Fruit fly (Drosophila melanogaster) whole organism, embryonic: ENCODE results near the gene CG32280.

ENCODE experiments used
- CG11560 ChIP-seq: fragments of 200-800 bp; sonication (Bioruptor generic); IDR thresholded peaks from 3 replicates; pipeline ENCODE4 v1.3.6; 2022; ENCODE audit warnings: missing biosample characterization, missing genetic modification characterization
- CG11696 ChIP-seq: fragments of 200-800 bp; sonication (Bioruptor generic); IDR thresholded peaks from 2 replicates; pipeline ENCODE4 v1.3.6; 2022; ENCODE audit warnings: missing biosample characterization, missing genetic modification characterization
- CG1832 ChIP-seq: fragments of 200-800 bp; sonication (Bioruptor generic); optimal IDR thresholded peaks from 2 replicates; lab custom pipeline; 2017; ENCODE audit warnings: missing biosample characterization, mild to moderate bottlenecking, missing genetic modification characterization, inconsistent platforms
- CG18619 ChIP-seq: fragments of 200-800 bp; sonication (Bioruptor generic); optimal IDR thresholded peaks from 3 replicates; lab custom pipeline; 2017; ENCODE audit warnings: missing biosample characterization, mild to moderate bottlenecking, missing genetic modification characterization
- CG2199 ChIP-seq: fragments of 200-800 bp; sonication (Bioruptor generic); IDR thresholded peaks from 3 replicates; pipeline ENCODE4 v1.3.6; 2022; ENCODE audit warnings: missing biosample characterization, missing genetic modification characterization
- CG33213 ChIP-seq: fragments of 200-800 bp; sonication (Bioruptor generic); optimal IDR thresholded peaks from 3 replicates; lab custom pipeline; 2016; ENCODE audit warnings: missing biosample characterization, missing genetic modification characterization
- CG6813 ChIP-seq: fragments of 200-800 bp; sonication (Bioruptor generic); optimal IDR thresholded peaks from 2 replicates; lab custom pipeline; 2017; ENCODE audit warnings: missing biosample characterization, missing genetic modification characterization, mild to moderate bottlenecking, moderate library complexity, missing genetic modification reagents
- CG7372 ChIP-seq: fragments of 200-800 bp; sonication (Bioruptor generic); IDR thresholded peaks from 2 replicates; pipeline ENCODE4 v1.3.6; 2022; ENCODE audit warnings: missing biosample characterization, missing genetic modification characterization
- D19A ChIP-seq: fragments of 200-800 bp; optimal IDR thresholded peaks from 3 replicates; lab custom pipeline; 2019; ENCODE audit warnings: missing biosample characterization, mild to moderate bottlenecking, missing genetic modification characterization, moderate library complexity
- Dfd ChIP-seq, 2 experiments: fragments of >200 bp; optimal IDR thresholded peaks; 2 replicates each; lab custom pipeline; 2017; ENCODE audit warnings: missing biosample characterization in 2 of 2, missing genetic modification characterization in 2 of 2
- HLHmδ ChIP-seq: fragments of 200-800 bp; sonication (Bioruptor generic); optimal IDR thresholded peaks from 2 replicates; lab custom pipeline; 2018; ENCODE audit warnings: missing biosample characterization, mild to moderate bottlenecking, missing genetic modification characterization, moderate library complexity
- MTF-1 ChIP-seq: fragments of 200-800 bp; sonication (Bioruptor generic); optimal IDR thresholded peaks from 2 replicates; lab custom pipeline; 2018; ENCODE audit warnings: missing biosample characterization, mild to moderate bottlenecking, missing genetic modification characterization, borderline replicate concordance
- Trl ChIP-seq, 3 experiments: fragments of >200 bp in 2 of 3; fragments of 200-800 bp in 1 of 3; sonication (Bioruptor generic) in 1 of 3; optimal IDR thresholded peaks; 2 replicates in 1 of 3; 3 replicates in 2 of 3; lab custom pipeline; 2016 to 2017; ENCODE audit warnings: missing biosample characterization in 1 of 3, missing genetic modification characterization in 1 of 3
- caup ChIP-seq: fragments of 200-800 bp; sonication (Bioruptor generic); optimal IDR thresholded peaks from 3 replicates; lab custom pipeline; 2017; ENCODE audit warnings: missing biosample characterization, mild to moderate bottlenecking, missing genetic modification characterization, moderate library complexity; ENCODE audit not compliant: severe bottlenecking
- dmrt11E ChIP-seq: fragments of 200-800 bp; sonication (Bioruptor generic); optimal IDR thresholded peaks from 3 replicates; lab custom pipeline; 2018; ENCODE audit warnings: missing biosample characterization, mild to moderate bottlenecking, missing genetic modification characterization, moderate library complexity
- fd3F ChIP-seq: fragments of 200-800 bp; sonication (Bioruptor generic); optimal IDR thresholded peaks from 2 replicates; lab custom pipeline; 2018; ENCODE audit warnings: missing biosample characterization, mild to moderate bottlenecking, missing genetic modification characterization, moderate library complexity
- kah ChIP-seq: fragments of 200-800 bp; sonication (Bioruptor generic); optimal IDR thresholded peaks from 2 replicates; lab custom pipeline; 2018; ENCODE audit warnings: missing biosample characterization, mild to moderate bottlenecking, missing genetic modification characterization
- ken ChIP-seq: fragments of 200-800 bp; sonication (Bioruptor generic); IDR thresholded peaks from 3 replicates; pipeline ENCODE4 v1.3.6; 2022; ENCODE audit warnings: missing biosample characterization, missing genetic modification characterization
- kni ChIP-seq: fragments of 200-800 bp; sonication (Bioruptor generic); optimal IDR thresholded peaks from 3 replicates; lab custom pipeline; 2017; ENCODE audit warnings: mild to moderate bottlenecking, missing biosample characterization, missing genetic modification reagents, missing genetic modification characterization
- mirr ChIP-seq: fragments of 200-800 bp; sonication (Bioruptor generic); optimal IDR thresholded peaks from 3 replicates; lab custom pipeline; 2018; ENCODE audit warnings: missing biosample characterization, mild to moderate bottlenecking, missing genetic modification characterization
- slbo ChIP-seq: fragments of 200-800 bp; sonication (Bioruptor generic); IDR thresholded peaks from 2 replicates; pipeline ENCODE4 v1.3.6; 2022; ENCODE audit warnings: missing biosample characterization, missing genetic modification characterization

Gene CG32280

dm6 chr3L:3205349-3205748 lies 40.4 kb downstream of the CG32280 start, which contains the start of gene CG32277:
CG32277 (minus strand) TSS chr3L:3205449.
- TF ChIP-seq fd3F: no peak
- no peak for TF ChIP-seq CG33213
- TF ChIP-seq ken (GFP tag; lab: Robert Waterston, UW): no peak
- no peak for TF ChIP-seq CG11560
- no peak for TF ChIP-seq CG2199
- no peak for TF ChIP-seq CG1832 (GFP tag; lab: Kevin White, UChicago)
- TF ChIP-seq slbo (GFP tag; lab: Robert Waterston, UW): no peak

dm6 chr3L:3206263-3206662 lies 41.3 kb downstream of the CG32280 start, which contains the start of gene CG33160:
CG33160 (minus strand) TSS chr3L:3206363.
- no peak for TF ChIP-seq D19A
- no peak for TF ChIP-seq kni (GFP tag; lab: Kevin White, UChicago)
- TF ChIP-seq CG11696 (GFP tag; lab: Robert Waterston, UW): no peak

- TF ChIP-seq CG18619 (GFP tag; lab: Kevin White, UChicago) (peak; percentile 3), MTF-1 (GFP tag; lab: Kevin White, UChicago) (peak; percentile 0), CG6813 (GFP tag; lab: Kevin White, UChicago) (peak; percentile 18), mirr (GFP tag; lab: Kevin White, UChicago) (peak; percentile 66), Trl (optimal IDR thresholded peaks at IDR 0.05; lab: Kevin White, UChicago) (no peak), Trl (GFP tag; optimal IDR thresholded peaks at IDR 0.05; lab: Kevin White, UChicago) (peak; percentile 0), Dfd (GFP tag; optimal IDR thresholded peaks at IDR 0.05; lab: Kevin White, UChicago) (no peak), CG7372 (GFP tag; lab: Robert Waterston, UW) (no peak), caup (peak; percentile 11), kah (GFP tag; lab: Kevin White, UChicago) (peak; percentile 71), HLHmδ (GFP tag; lab: Kevin White, UChicago) (peak; percentile 30), dmrt11E (tag; lab: Kevin White, UChicago) (no peak)
These were observed 43.9 kb downstream of the CG32280 start, which contains the start of the genes CG32269 and CG32270 for dm6 chr3L:3208895-3209294. CG32269 (minus strand) TSS chr3L:3208985. CG32270 (minus strand) TSS chr3L:3208985.
